Fruit fly (Drosophila melanogaster): ENCODE results near the gene Brr2.

Brr2 gene

DNA sequence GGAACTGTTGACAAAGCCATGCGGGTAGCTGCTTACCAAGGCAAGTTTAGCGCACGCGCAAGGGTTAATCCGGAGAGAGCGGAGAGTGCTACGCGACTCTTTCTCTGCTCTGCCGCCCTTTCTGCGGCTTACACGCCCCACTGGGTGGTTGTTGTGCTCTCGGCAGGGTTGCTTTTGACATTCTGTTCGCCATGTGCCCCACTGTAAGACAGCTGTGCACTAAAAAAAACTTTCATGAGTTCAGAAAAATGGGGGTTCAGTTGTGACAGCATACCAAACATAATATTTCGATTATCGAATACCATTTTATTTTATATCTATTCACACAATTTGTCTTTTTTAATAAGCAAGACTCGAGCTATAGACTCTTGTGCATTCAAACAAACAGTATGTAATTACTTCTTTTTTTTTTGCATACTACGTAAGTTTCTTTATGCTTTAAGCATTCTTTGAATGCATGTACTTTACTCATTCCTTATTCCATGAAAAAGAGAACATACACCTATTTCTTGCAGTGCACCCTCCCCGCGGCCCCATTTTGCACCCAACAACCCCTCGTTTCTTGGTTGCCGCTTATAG, 46.5 kb downstream of the Brr2 start (continued):
- TF ChIP-seq CG6175 (GFP tag; IDR thresholded peaks at IDR 0.05) (no peak), bowl (GFP tag; IDR thresholded peaks at IDR 0.05) (no peak), Dek (tag; optimal IDR thresholded peaks at IDR 0.05) (peak; percentile 42), CG43689 (GFP tag; IDR thresholded peaks at IDR 0.05) (no peak), CG5953 (GFP tag; IDR thresholded peaks at IDR 0.05) (no peak), dm (GFP tag; optimal IDR thresholded peaks at IDR 0.05) (no peak), slou (GFP tag; optimal IDR thresholded peaks at IDR 0.05) (peak; percentile 7), Hmr (GFP tag; optimal IDR thresholded peaks at IDR 0.05) (peak; percentile 74), pnt (GFP tag; optimal IDR thresholded peaks at IDR 0.05) (no peak), sim (GFP tag; IDR thresholded peaks at IDR 0.05) (no peak), CTCF (GFP tag; optimal IDR thresholded peaks at IDR 0.05) (no peak), chn (GFP tag; optimal IDR thresholded peaks at IDR 0.05) (no peak), wor (GFP tag; IDR thresholded peaks at IDR 0.05) (no peak), CG10366 (GFP tag; IDR thresholded peaks at IDR 0.05) (0 out of 2 replicates have a peak, but pooled peaks have one; percentile 9), Taf1 (GFP tag; IDR thresholded peaks at IDR 0.05) (0 out of 2 replicates have a peak, but pooled peaks have one; percentile 20), nerfin-2 (GFP tag; IDR thresholded peaks at IDR 0.05; ENCODE audit: partially characterized antibody) (no peak), Eip74EF (GFP tag; optimal IDR thresholded peaks at IDR 0.05) (no peak), CG12236 (GFP tag; optimal IDR thresholded peaks at IDR 0.05) (no peak), CG10267 (tag; optimal IDR thresholded peaks at IDR 0.05) (peak; percentile 36), corto (GFP tag; optimal IDR thresholded peaks at IDR 0.05) (no peak), CG4360 (GFP tag; IDR thresholded peaks at IDR 0.05) (no peak), CG4707 (GFP tag; optimal IDR thresholded peaks at IDR 0.05) (peak; percentile 29), tgo (GFP tag; IDR thresholded peaks at IDR 0.05) (peak; percentile 33; the same call in 2 of the 3 replicates), pros (GFP tag; optimal IDR thresholded peaks at IDR 0.05) (peak; percentile 1), Aef1 (GFP tag; IDR thresholded peaks at IDR 0.05) (peak; percentile 27; the same call in 1 of the 3 replicates), CG10543 (GFP tag; optimal IDR thresholded peaks at IDR 0.05) (peak; percentile 76), ab (GFP tag; optimal IDR thresholded peaks at IDR 0.05) (no peak), CG7556 (GFP tag; optimal IDR thresholded peaks at IDR 0.05) (peak; percentile 80), unpg (GFP tag; optimal IDR thresholded peaks at IDR 0.05) (peak; percentile 41), ems (GFP tag; optimal IDR thresholded peaks at IDR 0.05) (peak; percentile 13), Sox100B (GFP tag; optimal IDR thresholded peaks at IDR 0.05) (peak; percentile 59), zen2 (GFP tag; IDR thresholded peaks at IDR 0.05; ENCODE audit: partially characterized antibody) (no peak), CG13624 (GFP tag; optimal IDR thresholded peaks at IDR 0.05) (peak; percentile 15), shn (GFP tag; optimal IDR thresholded peaks at IDR 0.05) (no peak), tup (GFP tag; optimal IDR thresholded peaks at IDR 0.05) (no peak), esg (GFP tag; conservative IDR thresholded peaks at IDR 0.05) (peak; percentile 21; the same call in 1 of the 2 replicates), Oli (tag; optimal IDR thresholded peaks at IDR 0.05) (peak; percentile 47), CG32532 (GFP tag; IDR thresholded peaks at IDR 0.05) (peak; percentile 30; the same call in 1 of the 2 replicates), CG30020 (tag; optimal IDR thresholded peaks at IDR 0.05) (no peak), Doc3 (GFP tag; IDR thresholded peaks at IDR 0.05; ENCODE audit: partially characterized antibody) (no peak), ftz-f1 (GFP tag; optimal IDR thresholded peaks at IDR 0.05) (no peak), CG12744 (GFP tag; optimal IDR thresholded peaks at IDR 0.05) (no peak), CG12219 (GFP tag; optimal IDR thresholded peaks at IDR 0.05) (no peak), ewg (GFP tag; optimal IDR thresholded peaks at IDR 0.05) (peak; percentile 81), bcd (GFP tag; optimal IDR thresholded peaks at IDR 0.05) (peak; percentile 42), CG1024 (GFP tag; IDR thresholded peaks at IDR 0.05) (no peak), eve (GFP tag; optimal IDR thresholded peaks at IDR 0.05) (peak in 1 of 2 experiments; percentile 84), en (GFP tag; optimal IDR thresholded peaks at IDR 0.05) (no peak), bbx (GFP tag; IDR thresholded peaks at IDR 0.05; ENCODE audit: partially characterized antibody) (no peak), Awh (GFP tag; IDR thresholded peaks at IDR 0.05) (no peak), E2f2 (GFP tag; IDR thresholded peaks at IDR 0.05) (no peak)
